Worm (Caenorhabditis elegans) whole organism, L1 larva: ENCODE measurements around the gene F58B4.6.
A peak's percentile ranks its signal among the peaks of the same experiment; 100 is the strongest.

Experiments
- C16A3.4 ChIP-seq: fragments of 150-350 bp; optimal IDR thresholded peaks from 2 replicates; lab custom pipeline; 2014; ENCODE audit warnings: missing biosample characterization, missing genetic modification characterization
- ceh-8 ChIP-seq: fragments of 200-800 bp; sonication (Bioruptor generic); optimal IDR thresholded peaks from 2 replicates; lab custom pipeline; 2018; ENCODE audit warnings: mild to moderate bottlenecking, missing genetic modification characterization, moderate library complexity, missing compliant biosample characterization
- ces-1 ChIP-seq: fragments of 150-350 bp; optimal IDR thresholded peaks from 2 replicates; lab custom pipeline; 2014; ENCODE audit warnings: missing biosample characterization, missing genetic modification reagents, missing genetic modification characterization
- dpl-1 ChIP-seq, 3 experiments: fragments of 150-350 bp in 2 of 3; sonication (generic microtip) in 1 of 3; optimal IDR thresholded peaks; 2 replicates each; lab custom pipeline; 2014 to 2017; ENCODE audit warnings: missing biosample characterization in 3 of 3, missing genetic modification characterization in 3 of 3, missing genetic modification reagents in 3 of 3
- dsc-1 ChIP-seq: sonication (generic microtip); optimal IDR thresholded peaks from 2 replicates; lab custom pipeline; 2016; ENCODE audit warnings: mild to moderate bottlenecking, missing genetic modification characterization, missing compliant biosample characterization
- efl-1 ChIP-seq, 4 experiments: fragments of 150-350 bp; optimal IDR thresholded peaks in 3 of 4; peaks in 1 of 4; 1 replicate in 1 of 4; 2 replicates in 3 of 4; lab custom pipeline; 2014; ENCODE audit warnings: missing biosample characterization in 2 of 4, missing genetic modification characterization in 2 of 4, missing genetic modification reagents in 2 of 4
- efl-3 ChIP-seq: fragments of 200-800 bp; sonication (Bioruptor generic); optimal IDR thresholded peaks from 2 replicates; lab custom pipeline; 2018; ENCODE audit warnings: mild to moderate bottlenecking, missing genetic modification characterization, missing compliant biosample characterization
- elt-2 ChIP-seq: sonication (generic microtip); optimal IDR thresholded peaks from 2 replicates; lab custom pipeline; 2016; ENCODE audit warnings: missing genetic modification characterization, mild to moderate bottlenecking, inconsistent platforms, missing compliant biosample characterization, missing genetic modification reagents
- elt-3 ChIP-seq, 6 experiments: fragments of 150-350 bp in 1 of 6; sonication (generic microtip); optimal IDR thresholded peaks; 2 replicates each; lab custom pipeline; 2017 to 2018; ENCODE audit warnings: missing biosample characterization in 6 of 6, missing genetic modification characterization in 6 of 6, inconsistent platforms in 1 of 6
- ets-5 ChIP-seq: fragments of 200-800 bp; sonication (Bioruptor generic); IDR thresholded peaks from 2 replicates; pipeline ENCODE4 v1.3.6; 2022; ENCODE audit warnings: missing genetic modification characterization, missing compliant biosample characterization
- fkh-10 ChIP-seq: sonication (generic microtip); optimal IDR thresholded peaks from 2 replicates; lab custom pipeline; 2017; ENCODE audit warnings: missing biosample characterization, missing genetic modification reagents, missing genetic modification characterization
- fkh-8 ChIP-seq: sonication (generic microtip); optimal IDR thresholded peaks from 2 replicates; lab custom pipeline; 2016; ENCODE audit warnings: mild to moderate bottlenecking, missing genetic modification characterization, missing compliant biosample characterization
- grh-1 ChIP-seq: fragments of 200-800 bp; sonication (Bioruptor generic); IDR thresholded peaks from 2 replicates; pipeline ENCODE4 v1.3.6; 2022; ENCODE audit warnings: missing genetic modification reagents, missing genetic modification characterization, missing compliant biosample characterization
- irx-1 ChIP-seq: sonication (generic microtip); optimal IDR thresholded peaks from 2 replicates; lab custom pipeline; 2016; ENCODE audit warnings: missing genetic modification characterization, missing compliant biosample characterization
- lin-13 ChIP-seq: fragments of 150-350 bp; optimal IDR thresholded peaks from 2 replicates; lab custom pipeline; 2014; ENCODE audit warnings: missing biosample characterization, missing genetic modification reagents, missing genetic modification characterization
- lin-14 ChIP-seq: fragments of 200-800 bp; sonication (Bioruptor generic); optimal IDR thresholded peaks from 2 replicates; lab custom pipeline; 2018; ENCODE audit warnings: mild to moderate bottlenecking, missing genetic modification characterization, moderate library complexity, missing compliant biosample characterization
- lin-35 ChIP-seq, 2 experiments: fragments of 150-350 bp; optimal IDR thresholded peaks; 2 replicates each; lab custom pipeline; 2014; ENCODE audit warnings: missing biosample characterization in 2 of 2, missing genetic modification characterization in 2 of 2, missing genetic modification reagents in 2 of 2
- lir-3 ChIP-seq: sonication (generic microtip); optimal IDR thresholded peaks from 2 replicates; lab custom pipeline; 2016; ENCODE audit warnings: mild to moderate bottlenecking, missing genetic modification characterization, moderate library complexity, missing compliant biosample characterization; ENCODE audit not compliant: poor library complexity
- lsy-2 ChIP-seq, 2 experiments: fragments of 150-350 bp; optimal IDR thresholded peaks; 2 replicates each; lab custom pipeline; 2014; ENCODE audit warnings: missing biosample characterization in 2 of 2, missing genetic modification characterization in 2 of 2
- mab-9 ChIP-seq: fragments of 200-800 bp; sonication (Bioruptor generic); IDR thresholded peaks from 2 replicates; pipeline ENCODE4 v1.3.6; 2022; ENCODE audit warnings: missing genetic modification reagents, missing genetic modification characterization, missing compliant biosample characterization
- mep-1 ChIP-seq: fragments of 150-350 bp; optimal IDR thresholded peaks from 2 replicates; lab custom pipeline; 2014; ENCODE audit warnings: missing biosample characterization, missing genetic modification characterization
- nhr-11 ChIP-seq: fragments of 150-350 bp; optimal IDR thresholded peaks from 2 replicates; lab custom pipeline; 2014; ENCODE audit warnings: missing biosample characterization, missing genetic modification characterization
- nhr-12 ChIP-seq: sonication (generic microtip); optimal IDR thresholded peaks from 2 replicates; lab custom pipeline; 2017; ENCODE audit warnings: missing biosample characterization, missing genetic modification characterization
- nhr-19 ChIP-seq: fragments of 200-800 bp; sonication (Bioruptor generic); conservative IDR thresholded peaks from 2 replicates; pipeline ENCODE4 v1.3.6; 2022; ENCODE audit warnings: missing genetic modification characterization, missing compliant biosample characterization
- nhr-20 ChIP-seq: sonication (generic microtip); optimal IDR thresholded peaks from 2 replicates; lab custom pipeline; 2016; ENCODE audit warnings: mild to moderate bottlenecking, missing genetic modification characterization, missing compliant biosample characterization
- nhr-237 ChIP-seq: fragments of 150-350 bp; optimal IDR thresholded peaks from 2 replicates; lab custom pipeline; 2014; ENCODE audit warnings: missing biosample characterization, missing genetic modification characterization
- nhr-28 ChIP-seq: fragments of 150-350 bp; optimal IDR thresholded peaks from 2 replicates; lab custom pipeline; 2014; ENCODE audit warnings: missing biosample characterization, missing genetic modification characterization
- nhr-47 ChIP-seq: sonication (generic microtip); optimal IDR thresholded peaks from 2 replicates; lab custom pipeline; 2016; ENCODE audit warnings: mild to moderate bottlenecking, missing genetic modification characterization, moderate library complexity, missing compliant biosample characterization
- nhr-71 ChIP-seq: sonication (generic microtip); optimal IDR thresholded peaks from 2 replicates; lab custom pipeline; 2016; ENCODE audit warnings: mild to moderate bottlenecking, missing genetic modification characterization, moderate library complexity, missing compliant biosample characterization
- nhr-90 ChIP-seq: sonication (generic microtip); optimal IDR thresholded peaks from 2 replicates; lab custom pipeline; 2016; ENCODE audit warnings: mild to moderate bottlenecking, missing genetic modification characterization, missing compliant biosample characterization; ENCODE audit not compliant: poor library complexity
- rnt-1 ChIP-seq: sonication (generic microtip); optimal IDR thresholded peaks from 2 replicates; lab custom pipeline; 2016; ENCODE audit warnings: mild to moderate bottlenecking, missing genetic modification characterization, moderate library complexity, missing compliant biosample characterization
- skn-1 ChIP-seq: fragments of 150-350 bp; optimal IDR thresholded peaks from 2 replicates; lab custom pipeline; 2014; ENCODE audit warnings: missing biosample characterization, missing genetic modification characterization
- snpc-4 ChIP-seq: fragments of 150-350 bp; optimal IDR thresholded peaks from 2 replicates; lab custom pipeline; 2014; ENCODE audit warnings: missing biosample characterization, missing genetic modification characterization
- snu-23 ChIP-seq: sonication (generic microtip); optimal IDR thresholded peaks from 2 replicates; lab custom pipeline; 2016; ENCODE audit warnings: missing genetic modification characterization, missing compliant biosample characterization
- sox-4 ChIP-seq: sonication (generic microtip); optimal IDR thresholded peaks from 2 replicates; lab custom pipeline; 2016; ENCODE audit warnings: missing genetic modification characterization, missing compliant biosample characterization
- swsn-7 ChIP-seq: sonication (generic microtip); optimal IDR thresholded peaks from 2 replicates; lab custom pipeline; 2016; ENCODE audit warnings: missing genetic modification characterization, missing compliant biosample characterization
- tlp-1 ChIP-seq: fragments of 150-350 bp; optimal IDR thresholded peaks from 2 replicates; lab custom pipeline; 2014; ENCODE audit warnings: missing biosample characterization, missing genetic modification characterization
- unc-30 ChIP-seq: sonication (generic microtip); optimal IDR thresholded peaks from 2 replicates; lab custom pipeline; 2017; ENCODE audit warnings: missing biosample characterization, missing genetic modification characterization
- unc-86 ChIP-seq: sonication (generic microtip); optimal IDR thresholded peaks from 2 replicates; lab custom pipeline; 2016; ENCODE audit warnings: missing genetic modification characterization, missing compliant biosample characterization
- zip-4 ChIP-seq: fragments of 200-800 bp; sonication (Bioruptor generic); optimal IDR thresholded peaks from 2 replicates; lab custom pipeline; 2018; ENCODE audit warnings: mild to moderate bottlenecking, missing genetic modification characterization, moderate library complexity, missing compliant biosample characterization
- ztf-4 ChIP-seq: fragments of 150-350 bp; optimal IDR thresholded peaks from 2 replicates; lab custom pipeline; 2014; ENCODE audit warnings: missing biosample characterization, missing genetic modification characterization

F58B4.6 gene

DNA sequence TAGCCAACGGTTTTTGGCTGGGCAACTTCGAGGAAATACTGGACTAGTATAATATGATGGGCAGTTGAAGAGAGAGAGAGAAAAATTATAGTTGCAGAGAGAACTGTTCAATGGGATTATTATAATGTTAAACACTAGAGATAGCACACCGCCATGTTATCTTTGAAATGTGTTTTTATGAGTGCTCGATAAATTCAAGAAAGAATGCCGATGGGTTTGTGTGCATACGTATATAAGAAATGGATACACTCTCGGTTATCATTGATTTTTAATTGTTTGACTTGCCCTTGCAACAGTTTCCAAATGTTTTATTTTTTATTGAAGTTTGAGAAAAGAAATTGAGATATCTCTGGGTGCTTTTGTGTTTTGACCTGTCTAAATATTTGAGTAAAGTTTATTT is 11.8 kb downstream of the F58B4.6 start, which contains the start of gene F17C11.12:
TSS of gene F17C11.12 (minus strand) at position 240 of the 400 bp plus-strand sequence.
- TF ChIP-seq nhr-20 = peak; percentile 1
- no peak for TF ChIP-seq snu-23
- peak; percentile 83 for TF ChIP-seq elt-2
- no peak for TF ChIP-seq ets-5 (GFP tag; lab: Robert Waterston, UW)
- no peak for TF ChIP-seq lir-3 (tag; lab: Kevin White, UChicago)
- no peak for TF ChIP-seq lin-13 (GFP tag; lab: Kevin White, UChicago)
- no peak for TF ChIP-seq unc-86 (tag; lab: Kevin White, UChicago)

DNA sequence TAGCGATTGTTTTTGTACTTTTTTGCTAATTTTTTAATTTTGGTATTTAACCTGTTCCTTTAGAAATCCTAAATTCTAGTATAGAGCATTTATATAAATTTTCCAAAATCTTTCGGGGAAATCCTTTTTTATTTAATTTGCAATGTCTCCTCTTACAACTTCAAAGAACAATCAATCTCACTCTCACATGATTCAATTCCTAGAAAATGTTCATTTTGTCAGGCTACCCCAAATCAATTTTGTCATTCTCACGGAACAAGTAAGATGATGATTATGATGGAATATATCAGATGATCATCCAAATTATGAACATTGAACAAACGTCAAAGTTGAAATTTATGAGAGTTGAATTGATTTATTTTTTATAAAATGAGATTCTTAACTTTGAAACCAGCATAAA is 12.5 kb downstream of the F58B4.6 start:
- TF ChIP-seq unc-86 (tag; lab: Kevin White, UChicago) (no peak), ces-1 (no peak), dpl-1 (GFP tag; optimal IDR thresholded peaks at IDR 0.05; lab: Kevin White, UChicago) (peak in 1 of 3 experiments; percentile 2), grh-1 (GFP tag; lab: Robert Waterston, UW) (no peak), snpc-4 (tag; lab: Kevin White, UChicago) (no peak), swsn-7 (tag; lab: Kevin White, UChicago) (peak; percentile 30), nhr-71 (peak; percentile 88), fkh-8 (tag; lab: Kevin White, UChicago) (peak; percentile 79), fkh-10 (GFP tag; lab: Kevin White, UChicago) (peak; percentile 92), nhr-12 (tag; lab: Kevin White, UChicago) (no peak), snu-23 (peak; percentile 41), rnt-1 (tag; lab: Kevin White, UChicago) (no peak), nhr-11 (tag; lab: Kevin White, UChicago) (peak; percentile 63), nhr-237 (tag; lab: Kevin White, UChicago) (no peak), mep-1 (tag; lab: Kevin White, UChicago) (peak; percentile 30), efl-1 (optimal IDR thresholded peaks at IDR 0.05; lab: Kevin White, UChicago) (no peak), efl-1 (GFP tag; optimal IDR thresholded peaks at IDR 0.05 in 1 of 2; lab: Kevin White, UChicago) (peak in 1 of 2 experiments; percentile 62), sox-4 (tag; lab: Kevin White, UChicago) (no peak), unc-30 (no peak), efl-3 (GFP tag; lab: Kevin White, UChicago) (no peak), nhr-19 (GFP tag; lab: Robert Waterston, UW) (peak; percentile 88), elt-3 (tag; optimal IDR thresholded peaks at IDR 0.05; lab: Kevin White, UChicago) (peak in 1 of 6 experiments; percentile 65), mab-9 (no peak), C16A3.4 (no peak), lin-14 (GFP tag; lab: Kevin White, UChicago) (peak; percentile 67), lsy-2 (tag; optimal IDR thresholded peaks at IDR 0.05; lab: Kevin White, UChicago) (peak; percentile 26 to 65), skn-1 (tag; lab: Kevin White, UChicago) (peak; percentile 64), tlp-1 (no peak), nhr-20 (peak; percentile 70), nhr-47 (tag; lab: Kevin White, UChicago) (peak; percentile 73), ceh-8 (GFP tag; lab: Kevin White, UChicago) (peak; percentile 44), ztf-4 (tag; lab: Kevin White, UChicago) (peak; percentile 45), lin-35 (GFP tag; optimal IDR thresholded peaks at IDR 0.05; lab: Kevin White, UChicago) (peak in 1 of 2 experiments; percentile 27), nhr-28 (tag; lab: Kevin White, UChicago) (no peak), zip-4 (GFP tag; lab: Kevin White, UChicago) (no peak), irx-1 (tag; lab: Kevin White, UChicago) (peak; percentile 17), nhr-90 (tag; lab: Kevin White, UChicago) (no peak), dsc-1 (tag; lab: Kevin White, UChicago) (peak; percentile 69)
